Worm (Caenorhabditis elegans) whole organism, L4 larva: ENCODE results near the gene arrd-11.

ENCODE experiments used
- egl-27 ChIP-seq: sonication (generic microtip); optimal IDR thresholded peaks from 3 replicates; lab custom pipeline; 2017; ENCODE audit warnings: missing biosample characterization, missing genetic modification reagents, missing genetic modification characterization
- fkh-10 ChIP-seq: fragments of 150-350 bp; optimal IDR thresholded peaks from 2 replicates; lab custom pipeline; 2014; ENCODE audit warnings: missing biosample characterization, missing genetic modification reagents, missing genetic modification characterization
- mdl-1 ChIP-seq, 2 experiments: fragments of 150-350 bp in 1 of 2; sonication (generic microtip) in 1 of 2; optimal IDR thresholded peaks; 2 replicates each; lab custom pipeline; 2014 to 2017; ENCODE audit warnings: missing biosample characterization in 2 of 2, missing genetic modification characterization in 2 of 2
- mdt-29 ChIP-seq: fragments of 200-800 bp; sonication (Bioruptor generic); IDR thresholded peaks from 2 replicates; pipeline ENCODE4 v1.3.6; 2022; ENCODE audit warnings: missing genetic modification reagents, missing genetic modification characterization, missing compliant biosample characterization
- mxl-2 ChIP-seq: fragments of 200-800 bp; sonication (Bioruptor generic); conservative IDR thresholded peaks from 2 replicates; pipeline ENCODE4 v1.3.6; 2022; ENCODE audit warnings: missing genetic modification reagents, missing genetic modification characterization, missing compliant biosample characterization
- mxl-3 ChIP-seq: fragments of 200-800 bp; sonication (Bioruptor generic); optimal IDR thresholded peaks from 2 replicates; lab custom pipeline; 2018; ENCODE audit warnings: mild to moderate bottlenecking, missing genetic modification characterization, missing compliant biosample characterization
- nhr-11 ChIP-seq: fragments of 150-350 bp; optimal IDR thresholded peaks from 2 replicates; lab custom pipeline; 2014; ENCODE audit warnings: missing biosample characterization, missing genetic modification characterization
- nhr-237 ChIP-seq: sonication (generic microtip); optimal IDR thresholded peaks from 2 replicates; lab custom pipeline; 2017; ENCODE audit warnings: missing biosample characterization, missing genetic modification characterization
- pha-4 ChIP-seq, 2 experiments: fragments of 150-350 bp in 1 of 2; fragments of 200-800 bp in 1 of 2; sonication (Bioruptor generic) in 1 of 2; IDR thresholded peaks in 1 of 2; optimal IDR thresholded peaks in 1 of 2; 2 replicates each; pipeline versions ENCODE4 v1.3.6 to Lab custom; 2014 to 2022; ENCODE audit warnings: missing genetic modification characterization in 2 of 2, missing genetic modification reagents in 2 of 2, missing biosample characterization in 1 of 2, missing compliant biosample characterization in 1 of 2
- unc-39 ChIP-seq: sonication (generic microtip); optimal IDR thresholded peaks from 2 replicates; lab custom pipeline; 2017; ENCODE audit warnings: missing biosample characterization, missing genetic modification characterization

- TF ChIP-seq mxl-2 (GFP tag; lab: Robert Waterston, UW) (no peak), mdt-29 (GFP tag; lab: Robert Waterston, UW) (no peak), nhr-11 (tag; lab: Kevin White, UChicago) (no peak), nhr-237 (tag; lab: Kevin White, UChicago) (no peak), unc-39 (tag; lab: Kevin White, UChicago) (no peak), egl-27 (no peak), mdl-1 (tag; optimal IDR thresholded peaks at IDR 0.05; lab: Kevin White, UChicago) (no peak), pha-4 (GFP tag; IDR thresholded peaks at IDR 0.05; lab: Robert Waterston, UW) (no peak), pha-4 (tag; optimal IDR thresholded peaks at IDR 0.05; lab: Kevin White, UChicago) (no peak), mxl-3 (GFP tag; lab: Kevin White, UChicago) (no peak), fkh-10 (GFP tag; lab: Kevin White, UChicago) (no peak)
These were observed 31.9 kb downstream of the arrd-11 start for ce11 chrII:13795160-13795559.
